Fruit fly (Drosophila melanogaster) whole organism, prepupa: ENCODE results near the gene CG6304.

Source experiments
- CG10669 ChIP-seq: fragments of 200-800 bp; sonication (Bioruptor generic); optimal IDR thresholded peaks from 3 replicates; lab custom pipeline; 2018; ENCODE audit warnings: missing biosample characterization, mild to moderate bottlenecking, missing genetic modification characterization, moderate library complexity
- CG15336 ChIP-seq: fragments of 200-800 bp; sonication (Bioruptor generic); IDR thresholded peaks from 2 replicates; pipeline ENCODE4 v1.3.6; 2022; ENCODE audit warnings: missing biosample characterization, missing genetic modification characterization
- CG16779 ChIP-seq: fragments of 200-800 bp; sonication (Bioruptor generic); optimal IDR thresholded peaks from 3 replicates; lab custom pipeline; 2017; ENCODE audit warnings: missing biosample characterization, mild to moderate bottlenecking, missing genetic modification characterization
- CG32006 ChIP-seq: fragments of 200-800 bp; sonication (Bioruptor generic); optimal IDR thresholded peaks from 3 replicates; lab custom pipeline; 2017; ENCODE audit warnings: missing biosample characterization, mild to moderate bottlenecking, missing genetic modification characterization
- CG3919 ChIP-seq: fragments of 200-800 bp; sonication (Bioruptor generic); optimal IDR thresholded peaks from 3 replicates; lab custom pipeline; 2016; ENCODE audit warnings: missing biosample characterization, missing genetic modification characterization
- CG6276 ChIP-seq: fragments of 200-800 bp; sonication (Bioruptor generic); optimal IDR thresholded peaks from 2 replicates; lab custom pipeline; 2017; ENCODE audit warnings: missing biosample characterization, mild to moderate bottlenecking, missing genetic modification characterization
- CG6792 ChIP-seq: fragments of 200-800 bp; sonication (Bioruptor generic); optimal IDR thresholded peaks from 3 replicates; lab custom pipeline; 2016; ENCODE audit warnings: missing biosample characterization, missing genetic modification characterization
- CG6808 ChIP-seq: fragments of 200-800 bp; sonication (Bioruptor generic); optimal IDR thresholded peaks from 3 replicates; lab custom pipeline; 2017; ENCODE audit warnings: missing biosample characterization, missing genetic modification characterization, mild to moderate bottlenecking, moderate library complexity, missing genetic modification reagents
- Eip78C ChIP-seq: fragments of 200-800 bp; sonication (Bioruptor generic); peaks from one replicate; lab custom pipeline; 2016; ENCODE audit warnings: missing biosample characterization, missing genetic modification characterization
- Gug ChIP-seq: fragments of 200-800 bp; sonication (Bioruptor generic); IDR thresholded peaks from 2 replicates; pipeline ENCODE4 v1.3.6; 2022; ENCODE audit warnings: missing biosample characterization, missing genetic modification characterization
- Hr39 ChIP-seq: fragments of 200-800 bp; sonication (Bioruptor generic); optimal IDR thresholded peaks from 2 replicates; lab custom pipeline; 2016; ENCODE audit warnings: missing biosample characterization, missing genetic modification characterization
- Met ChIP-seq: fragments of 200-800 bp; sonication (Bioruptor generic); optimal IDR thresholded peaks from 3 replicates; lab custom pipeline; 2016; ENCODE audit warnings: missing biosample characterization, missing genetic modification characterization
- Sox14 ChIP-seq: fragments of 200-800 bp; sonication (Bioruptor generic); optimal IDR thresholded peaks from 3 replicates; lab custom pipeline; 2016; ENCODE audit warnings: missing biosample characterization, missing genetic modification characterization
- cyc ChIP-seq: fragments of 200-800 bp; sonication (Bioruptor generic); optimal IDR thresholded peaks from 3 replicates; lab custom pipeline; 2016; ENCODE audit warnings: missing biosample characterization, missing genetic modification characterization
- dsx ChIP-seq: fragments of 200-800 bp; optimal IDR thresholded peaks from 3 replicates; lab custom pipeline; 2019; ENCODE audit warnings: missing biosample characterization, mild to moderate bottlenecking, missing genetic modification characterization, moderate library complexity; ENCODE audit not compliant: poor library complexity, severe bottlenecking
- salr ChIP-seq, 2 experiments: fragments of 200-800 bp; sonication (Bioruptor generic); optimal IDR thresholded peaks; 3 replicates each; lab custom pipeline; 2016 to 2018; ENCODE audit warnings: missing biosample characterization in 2 of 2, missing genetic modification characterization in 2 of 2, mild to moderate bottlenecking in 1 of 2
- spab ChIP-seq: fragments of 200-800 bp; sonication (Bioruptor generic); optimal IDR thresholded peaks from 2 replicates; lab custom pipeline; 2017; ENCODE audit warnings: missing biosample characterization, mild to moderate bottlenecking, missing genetic modification characterization, missing genetic modification reagents
- svp ChIP-seq: fragments of 200-800 bp; sonication (Bioruptor generic); peaks from one replicate; lab custom pipeline; 2016; ENCODE audit warnings: missing biosample characterization, missing genetic modification characterization
- topi ChIP-seq: fragments of 200-800 bp; sonication (Bioruptor generic); optimal IDR thresholded peaks from 3 replicates; lab custom pipeline; 2016; ENCODE audit warnings: missing biosample characterization, missing genetic modification characterization
- vri ChIP-seq: fragments of 200-800 bp; sonication (Bioruptor generic); optimal IDR thresholded peaks from 3 replicates; lab custom pipeline; 2016; ENCODE audit warnings: missing biosample characterization, mild to moderate bottlenecking, missing genetic modification characterization

The CG6304 gene

dm6 chr2L:17027503-17027902 lies 13.0 kb upstream of the CG6304 start:
- no peak for TF ChIP-seq cyc
- TF ChIP-seq Hr39 (GFP tag; lab: Kevin White, UChicago) = peak; percentile 6
- TF ChIP-seq svp (GFP tag; lab: Kevin White, UChicago) = peak; percentile 54
- TF ChIP-seq CG10669 (GFP tag; lab: Kevin White, UChicago) = peak; percentile 29
- TF ChIP-seq CG6808 (GFP tag; lab: Kevin White, UChicago) = no peak
- peak; percentile 10 for TF ChIP-seq CG32006 (GFP tag; lab: Kevin White, UChicago)
- peak; percentile 13 for TF ChIP-seq Met (GFP tag; lab: Kevin White, UChicago)
- peak; percentile 57 for TF ChIP-seq Eip78C (GFP tag; lab: Kevin White, UChicago)

- TF ChIP-seq CG15336 = no peak
- TF ChIP-seq spab = no peak
- TF ChIP-seq topi (GFP tag; lab: Kevin White, UChicago) = no peak
These were observed 18.2 kb downstream of the CG6304 start for dm6 chr2L:16996343-16996742.

- TF ChIP-seq salr (GFP tag; optimal IDR thresholded peaks at IDR 0.05; lab: Kevin White, UChicago) = no peak
- TF ChIP-seq CG6792 = no peak
- no peak for TF ChIP-seq Sox14 (GFP tag; lab: Kevin White, UChicago)
- TF ChIP-seq Gug (GFP tag; lab: Robert Waterston, UW) = no peak
- no peak for TF ChIP-seq CG32006 (GFP tag; lab: Kevin White, UChicago)
- TF ChIP-seq Hr39 (GFP tag; lab: Kevin White, UChicago) = no peak
- TF ChIP-seq vri (GFP tag; lab: Kevin White, UChicago) = no peak
- TF ChIP-seq dsx (GFP tag; lab: Kevin White, UChicago) = no peak
These were observed 29.8 kb downstream of the CG6304 start, which contains the start of gene CG31806 for dm6 chr2L:16984678-16985077. TSS of gene CG31806 (plus strand) at chr2L:16984978.

dm6 chr2L:16982201-16982600 lies 32.3 kb downstream of the CG6304 start, which contains the start of gene CG44406:
TSS of gene CG44406 (minus strand) at chr2L:16982301.
- TF ChIP-seq CG16779 (tag; lab: Kevin White, UChicago) (no peak), CG3919 (GFP tag; lab: Kevin White, UChicago) (no peak), spab (no peak)

- TF ChIP-seq topi (GFP tag; lab: Kevin White, UChicago) = no peak
- TF ChIP-seq CG6276 (GFP tag; lab: Kevin White, UChicago) = peak; percentile 43
- TF ChIP-seq, all 60 proteins: peak for 1
These were observed 41.7 kb downstream of the CG6304 start, which contains the start of gene beat-IIIb for dm6 chr2L:16972788-16973187. TSS of gene beat-IIIb (plus strand) at chr2L:16973091.
